Worm (Caenorhabditis elegans): ENCODE results near the gene bath-15.

bath-15 gene

DNA sequence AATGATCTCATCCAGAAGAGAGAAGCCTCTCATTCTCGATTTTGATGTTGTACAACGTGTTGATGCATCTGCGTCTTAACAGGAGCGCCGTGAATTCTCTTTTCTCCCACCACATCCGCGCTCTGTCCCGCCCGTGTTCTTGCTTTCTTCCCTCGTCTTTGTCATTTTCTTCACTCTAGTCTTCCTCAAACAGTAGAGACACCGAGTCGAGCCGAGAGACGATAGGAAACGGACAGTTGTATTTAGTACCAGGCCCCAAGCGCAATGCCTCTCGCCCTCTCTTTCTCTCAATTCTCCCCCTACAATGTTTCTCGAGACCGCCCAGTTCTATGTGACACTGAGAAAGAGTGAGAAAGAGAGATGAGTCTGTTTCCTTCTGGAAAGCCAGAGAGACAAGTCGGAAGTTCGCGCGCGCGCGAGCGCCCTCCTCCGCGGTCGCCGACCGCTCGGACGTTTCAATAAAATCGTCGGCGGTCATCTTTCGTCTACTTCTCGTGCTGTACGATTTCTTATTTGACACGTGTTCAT is 46.2 kb downstream of the bath-15 start, which contains the start of gene ZK112.4 (continued):
- TF ChIP-seq ZK185.1 (tag; optimal IDR thresholded peaks at IDR 0.05; ENCODE audit: poor library complexity, severe bottlenecking) (peak; percentile 37), ztf-28 (GFP tag; IDR thresholded peaks at IDR 0.05) (no peak), snpc-1.3 (tag; optimal IDR thresholded peaks at IDR 0.05; ENCODE audit: insufficient read depth) (no peak), egl-44 (GFP tag; IDR thresholded peaks at IDR 0.05) (no peak)

DNA sequence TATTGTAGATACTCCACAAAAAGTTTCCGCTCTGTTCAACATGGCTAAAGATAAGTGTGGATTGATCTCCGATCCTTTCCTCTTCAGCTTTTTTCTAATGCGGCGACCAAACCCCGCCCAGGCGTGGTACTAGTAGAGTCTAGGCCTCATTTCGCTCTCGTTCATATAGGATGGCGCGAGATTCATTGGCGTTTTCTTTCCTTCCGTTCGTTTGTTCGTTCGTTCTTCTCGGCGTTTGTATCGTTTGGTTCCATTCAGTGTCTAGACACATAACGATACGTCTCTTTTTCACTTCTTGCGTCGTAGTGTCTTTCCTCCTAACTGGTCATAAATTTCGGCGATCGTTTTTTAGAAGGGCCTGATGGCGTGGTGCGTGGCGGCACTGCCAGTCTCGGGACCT is 46.8 kb downstream of the bath-15 start:
- 0 out of 2 replicates have a peak, but pooled peaks have one; percentile 57 for TF ChIP-seq lin-26 (GFP tag; IDR thresholded peaks at IDR 0.05)
- no peak for TF ChIP-seq mes-4 (tag; optimal IDR thresholded peaks at IDR 0.05)
- TF ChIP-seq lag-1 (GFP tag; IDR thresholded peaks at IDR 0.05), result 0 out of 2 replicates have a peak, but pooled peaks have one; percentile 1

DNA sequence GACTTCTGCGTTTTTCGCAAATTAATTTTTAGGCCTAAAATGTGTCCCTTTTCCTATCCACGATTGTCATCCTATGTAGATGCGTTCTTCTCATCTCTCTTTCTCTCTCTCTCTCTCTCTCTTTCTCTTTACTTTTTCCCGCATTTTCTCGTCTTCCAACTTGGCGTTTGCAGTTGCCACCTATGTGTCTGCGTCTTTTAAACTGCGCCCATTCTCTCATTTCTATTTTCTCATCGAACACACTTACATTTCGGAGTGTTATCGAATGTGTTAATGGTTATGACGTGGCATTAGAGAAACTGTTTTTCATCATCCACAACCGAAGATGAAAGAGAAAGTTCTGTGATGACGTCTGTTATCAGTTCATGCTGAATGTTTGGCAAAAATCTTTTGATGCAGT is 47.3 kb downstream of the bath-15 start:
- TF ChIP-seq ztf-22 (GFP tag; optimal IDR thresholded peaks at IDR 0.05) (peak; percentile 75), nfya-2 (GFP tag; IDR thresholded peaks at IDR 0.05) (no peak), B0336.3 (GFP tag; IDR thresholded peaks at IDR 0.05) (no peak; the same call in 1 of the 2 replicates), madf-8 (GFP tag; conservative IDR thresholded peaks at IDR 0.05) (no peak), nfya-1 (tag; optimal IDR thresholded peaks at IDR 0.05; ENCODE audit: borderline replicate concordance, insufficient read depth) (no peak), nhr-90 (tag; optimal IDR thresholded peaks at IDR 0.05) (peak; percentile 33), fkh-3 (tag; optimal IDR thresholded peaks at IDR 0.05) (no peak), ztf-6 (GFP tag; IDR thresholded peaks at IDR 0.05) (no peak), F57C9.4 (tag; optimal IDR thresholded peaks at IDR 0.05) (no peak), Y79H2A.3 (GFP tag; conservative IDR thresholded peaks at IDR 0.05) (no peak), T07F8.4 (tag; optimal IDR thresholded peaks at IDR 0.05) (no peak), ztf-26 (tag; optimal IDR thresholded peaks at IDR 0.05) (peak; percentile 6), madf-3 (GFP tag; IDR thresholded peaks at IDR 0.05) (no peak), repo-1 (tag; optimal IDR thresholded peaks at IDR 0.05) (peak; percentile 39), snpc-3.4 (tag; optimal IDR thresholded peaks at IDR 0.05) (no peak), sptf-2 (GFP tag; optimal IDR thresholded peaks at IDR 0.05) (no peak), atf-7 (tag; optimal IDR thresholded peaks at IDR 0.05) (peak; percentile 48), nhr-80 (tag; optimal IDR thresholded peaks at IDR 0.05) (peak; percentile 90), dox-1 (GFP tag; IDR thresholded peaks at IDR 0.05) (peak; percentile 35; the same call in 1 of the 2 replicates), let-607 (tag; optimal IDR thresholded peaks at IDR 0.05) (peak; percentile 96 to 97), B0019.2 (GFP tag; conservative IDR thresholded peaks at IDR 0.05) (no peak), C17E4.6 (GFP tag; IDR thresholded peaks at IDR 0.05) (no peak), lin-40 (tag; optimal IDR thresholded peaks at IDR 0.05) (peak; percentile 66), tbx-9 (tag; optimal IDR thresholded peaks at IDR 0.05; ENCODE audit: borderline replicate concordance) (no peak), chd-7 (tag; optimal IDR thresholded peaks at IDR 0.05) (peak; percentile 19), rec-8 (tag; optimal IDR thresholded peaks at IDR 0.05) (no peak), ztf-28 (GFP tag; IDR thresholded peaks at IDR 0.05) (no peak), lin-35 (GFP tag; optimal IDR thresholded peaks at IDR 0.05) (peak in 1 of 3 experiments; percentile 43), ceh-58 (GFP tag; IDR thresholded peaks at IDR 0.05) (no peak), F37B4.10 (GFP tag; IDR thresholded peaks at IDR 0.05) (no peak), ceh-27 (GFP tag; optimal IDR thresholded peaks at IDR 0.05) (peak; percentile 2), ccch-3 (GFP tag; optimal IDR thresholded peaks at IDR 0.05) (no peak), ets-4 (GFP tag; optimal IDR thresholded peaks at IDR 0.05) (peak; percentile 54), snpc-1.3 (tag; optimal IDR thresholded peaks at IDR 0.05; ENCODE audit: insufficient read depth) (no peak), attf-5 (GFP tag; optimal IDR thresholded peaks at IDR 0.05) (peak; percentile 58), sdz-38 (tag; optimal IDR thresholded peaks at IDR 0.05) (no peak), lin-26 (GFP tag; IDR thresholded peaks at IDR 0.05) (no peak), hmg-1.2 (GFP tag; IDR thresholded peaks at IDR 0.05) (peak; percentile 42; the same call in 1 of the 2 replicates), him-1 (tag; optimal IDR thresholded peaks at IDR 0.05) (no peak)

Data from whole organism, young adult.